Worm (Caenorhabditis elegans) whole organism, mixed stage, embryonic: Measurements from ENCODE around the gene C16C4.1.

Source experiments
- M03D4.4 ChIP-seq: sonication (generic microtip); optimal IDR thresholded peaks from 2 replicates; lab custom pipeline; 2017; ENCODE audit warnings: mild to moderate bottlenecking, missing genetic modification characterization, missing compliant biosample characterization
- blmp-1 ChIP-seq: fragments of 150-350 bp; optimal IDR thresholded peaks from 2 replicates; lab custom pipeline; 2014; ENCODE audit warnings: missing biosample characterization, missing genetic modification characterization
- ceh-43 ChIP-seq: fragments of 200-800 bp; sonication (Bioruptor generic); optimal IDR thresholded peaks from 2 replicates; lab custom pipeline; 2018; ENCODE audit warnings: mild to moderate bottlenecking, missing genetic modification characterization, moderate library complexity, missing compliant biosample characterization
- ceh-83 ChIP-seq: fragments of 200-800 bp; sonication (Bioruptor generic); optimal IDR thresholded peaks from 2 replicates; lab custom pipeline; 2018; ENCODE audit warnings: mild to moderate bottlenecking, missing genetic modification characterization, missing compliant biosample characterization
- ces-1 ChIP-seq: fragments of 150-350 bp; optimal IDR thresholded peaks from 2 replicates; lab custom pipeline; 2014; ENCODE audit warnings: missing biosample characterization, missing genetic modification reagents, missing genetic modification characterization
- drap-1 ChIP-seq: fragments of 200-800 bp; sonication (Bioruptor generic); optimal IDR thresholded peaks from 3 replicates; lab custom pipeline; 2018; ENCODE audit warnings: mild to moderate bottlenecking, missing genetic modification characterization, missing compliant biosample characterization
- elt-1 ChIP-seq: sonication (generic microtip); optimal IDR thresholded peaks from 2 replicates; lab custom pipeline; 2017; ENCODE audit warnings: missing genetic modification characterization, mild to moderate bottlenecking, missing compliant biosample characterization, antibody characterized with exemption, moderate library complexity, borderline replicate concordance; ENCODE audit not compliant: insufficient read depth
- flh-1 ChIP-seq: fragments of 200-800 bp; sonication (Bioruptor generic); optimal IDR thresholded peaks from 2 replicates; lab custom pipeline; 2018; ENCODE audit warnings: mild to moderate bottlenecking, missing genetic modification characterization, moderate library complexity, missing compliant biosample characterization
- ham-2 ChIP-seq: fragments of 200-800 bp; sonication (Bioruptor generic); optimal IDR thresholded peaks from 2 replicates; lab custom pipeline; 2018; ENCODE audit warnings: mild to moderate bottlenecking, missing genetic modification characterization, missing compliant biosample characterization
- hlh-1 ChIP-seq: fragments of 150-350 bp; optimal IDR thresholded peaks from 2 replicates; lab custom pipeline; 2014; ENCODE audit warnings: missing biosample characterization, missing genetic modification reagents, missing genetic modification characterization
- lin-13 ChIP-seq: fragments of 150-350 bp; optimal IDR thresholded peaks from 2 replicates; lab custom pipeline; 2014; ENCODE audit warnings: missing biosample characterization, missing genetic modification characterization
- lin-32 ChIP-seq: fragments of 200-800 bp; sonication (Bioruptor generic); optimal IDR thresholded peaks from 2 replicates; lab custom pipeline; 2018; ENCODE audit warnings: mild to moderate bottlenecking, missing genetic modification characterization, missing compliant biosample characterization
- lsy-2 ChIP-seq: fragments of 150-350 bp; optimal IDR thresholded peaks from 2 replicates; lab custom pipeline; 2014; ENCODE audit warnings: missing biosample characterization, missing genetic modification characterization
- mab-5 ChIP-seq: fragments of 150-350 bp; optimal IDR thresholded peaks from 2 replicates; lab custom pipeline; 2014; ENCODE audit warnings: missing biosample characterization, missing genetic modification characterization
- mep-1 ChIP-seq: fragments of 150-350 bp; optimal IDR thresholded peaks from 2 replicates; lab custom pipeline; 2017; ENCODE audit warnings: missing biosample characterization, missing genetic modification reagents, missing genetic modification characterization, inconsistent platforms
- nhr-12 ChIP-seq: fragments of 150-350 bp; optimal IDR thresholded peaks from 2 replicates; lab custom pipeline; 2014; ENCODE audit warnings: missing biosample characterization, missing genetic modification characterization
- nhr-2 ChIP-seq: fragments of 150-350 bp; optimal IDR thresholded peaks from 2 replicates; lab custom pipeline; 2014; ENCODE audit warnings: missing biosample characterization, missing genetic modification characterization
- nhr-237 ChIP-seq: fragments of 150-350 bp; optimal IDR thresholded peaks from 2 replicates; lab custom pipeline; 2014; ENCODE audit warnings: missing biosample characterization, missing genetic modification characterization
- nhr-28 ChIP-seq: fragments of 150-350 bp; optimal IDR thresholded peaks from 2 replicates; lab custom pipeline; 2014; ENCODE audit warnings: missing biosample characterization, missing genetic modification characterization
- nhr-76 ChIP-seq: sonication (generic microtip); optimal IDR thresholded peaks from 2 replicates; lab custom pipeline; 2017; ENCODE audit warnings: missing biosample characterization, missing genetic modification characterization
- pha-4 ChIP-seq: fragments of 150-350 bp; optimal IDR thresholded peaks from 2 replicates; lab custom pipeline; 2018; ENCODE audit warnings: missing biosample characterization, missing genetic modification reagents, missing genetic modification characterization
- sem-2 ChIP-seq: fragments of 200-800 bp; sonication (Bioruptor generic); optimal IDR thresholded peaks from 2 replicates; lab custom pipeline; 2018; ENCODE audit warnings: mild to moderate bottlenecking, missing genetic modification characterization, missing compliant biosample characterization
- snpc-4 ChIP-seq: fragments of 150-350 bp; optimal IDR thresholded peaks from 2 replicates; lab custom pipeline; 2014; ENCODE audit warnings: missing biosample characterization, missing genetic modification characterization
- sptf-1 ChIP-seq: sonication (generic microtip); optimal IDR thresholded peaks from 2 replicates; lab custom pipeline; 2017; ENCODE audit warnings: mild to moderate bottlenecking, missing genetic modification characterization, moderate library complexity, missing compliant biosample characterization
- ztf-11 ChIP-seq: fragments of 150-350 bp; optimal IDR thresholded peaks from 2 replicates; lab custom pipeline; 2014; ENCODE audit warnings: missing biosample characterization, missing genetic modification characterization

The C16C4.1 gene

ce11 chrII:1884635-1885034, 9.4 kb upstream of the C16C4.1 start, which contains the start of gene math-6:
math-6 (minus strand) TSS chrII:1884735.
- no peak for TF ChIP-seq snpc-4 (tag; lab: Kevin White, UChicago)
- TF ChIP-seq nhr-237 (tag; lab: Kevin White, UChicago): no peak
- no peak for TF ChIP-seq sptf-1 (tag; lab: Kevin White, UChicago)
- TF ChIP-seq mep-1: no peak
- TF ChIP-seq ceh-43 (GFP tag; lab: Kevin White, UChicago): no peak
- no peak for TF ChIP-seq ham-2 (GFP tag; lab: Kevin White, UChicago)

ce11 chrII:1886379-1886778, 7.6 kb upstream of the C16C4.1 start, which contains the start of gene math-7:
math-7 (minus strand) TSS chrII:1886479.
- TF ChIP-seq lsy-2 (tag; lab: Kevin White, UChicago): no peak
- no peak for TF ChIP-seq ceh-83 (GFP tag; lab: Kevin White, UChicago)
- TF ChIP-seq blmp-1 (tag; lab: Kevin White, UChicago): no peak
- no peak for TF ChIP-seq M03D4.4 (tag; lab: Kevin White, UChicago)
- TF ChIP-seq, all 35 proteins: peak for 0

- TF ChIP-seq nhr-76 (tag; lab: Kevin White, UChicago): no peak
Observed at ce11 chrII:1889071-1889470, 4.9 kb upstream of the C16C4.1 start, which contains the start of gene math-8. math-8 (minus strand) TSS chrII:1889171.

ce11 chrII:1890682-1891081, 3.3 kb upstream of the C16C4.1 start, which contains the start of gene math-9:
math-9 (minus strand) TSS chrII:1890782.
- TF ChIP-seq nhr-2 (tag; lab: Kevin White, UChicago) (no peak), M03D4.4 (tag; lab: Kevin White, UChicago) (no peak)

- TF ChIP-seq M03D4.4 (tag; lab: Kevin White, UChicago): no peak
- no peak for TF ChIP-seq lsy-2 (tag; lab: Kevin White, UChicago)
- TF ChIP-seq nhr-2 (tag; lab: Kevin White, UChicago): no peak
- no peak for TF ChIP-seq ztf-11 (tag; lab: Kevin White, UChicago)
- no peak for TF ChIP-seq ceh-43 (GFP tag; lab: Kevin White, UChicago)
- TF ChIP-seq sptf-1 (tag; lab: Kevin White, UChicago): no peak
- no peak for TF ChIP-seq lin-32 (GFP tag; lab: Kevin White, UChicago)
- TF ChIP-seq blmp-1 (tag; lab: Kevin White, UChicago): no peak
- no peak for TF ChIP-seq elt-1 (tag; lab: Kevin White, UChicago)
Observed at ce11 chrII:1895278-1895677, 1.3 kb downstream of the C16C4.1 start, which contains the start of gene C46F9.5. C46F9.5 (plus strand) TSS chrII:1895578.

ce11 chrII:1895762-1896161, 1.8 kb downstream of the C16C4.1 start, which contains the start of gene math-25:
math-25 (plus strand) TSS chrII:1896062.
- TF ChIP-seq nhr-2 (tag; lab: Kevin White, UChicago) (no peak), snpc-4 (tag; lab: Kevin White, UChicago) (no peak), nhr-237 (tag; lab: Kevin White, UChicago) (no peak), drap-1 (GFP tag; lab: Kevin White, UChicago) (no peak), lsy-2 (tag; lab: Kevin White, UChicago) (no peak), nhr-28 (no peak), sem-2 (no peak), flh-1 (no peak), nhr-76 (tag; lab: Kevin White, UChicago) (no peak), ztf-11 (tag; lab: Kevin White, UChicago) (no peak), mab-5 (no peak), lin-13 (no peak), ceh-43 (GFP tag; lab: Kevin White, UChicago) (no peak), hlh-1 (tag; lab: Kevin White, UChicago) (no peak), ces-1 (no peak), nhr-12 (tag; lab: Kevin White, UChicago) (no peak), pha-4 (tag; lab: Kevin White, UChicago) (no peak)

- TF ChIP-seq ham-2 (GFP tag; lab: Kevin White, UChicago) (no peak), nhr-237 (tag; lab: Kevin White, UChicago) (no peak), lin-13 (no peak), nhr-12 (tag; lab: Kevin White, UChicago) (no peak), mep-1 (no peak), ztf-11 (tag; lab: Kevin White, UChicago) (no peak)
Observed at ce11 chrII:1897936-1898335, 3.9 kb downstream of the C16C4.1 start, which contains the start of gene C46F9.6. C46F9.6 (plus strand) TSS chrII:1898236.
